Fruit fly (Drosophila melanogaster) Kc167 (cell line): ENCODE results near the gene Vps15.

Experiments
- Myc ChIP-seq: fragments of >200 bp; optimal IDR thresholded peaks from 2 replicates; lab custom pipeline; 2017; ENCODE audit warnings: missing external identifiers
- h ChIP-seq: fragments of >200 bp; optimal IDR thresholded peaks from 3 replicates; lab custom pipeline; 2018; ENCODE audit warnings: missing external identifiers
- insv ChIP-seq: fragments of >200 bp; optimal IDR thresholded peaks from 3 replicates; lab custom pipeline; 2018; ENCODE audit warnings: missing external identifiers
- psq ChIP-seq: fragments of >200 bp; optimal IDR thresholded peaks from 2 replicates; lab custom pipeline; 2017; ENCODE audit warnings: missing external identifiers
- ttk ChIP-seq: sonication (Bioruptor generic); optimal IDR thresholded peaks from 2 replicates; lab custom pipeline; 2017; ENCODE audit warnings: missing external identifiers

- no peak for TF ChIP-seq ttk (lab: Kevin White, UChicago)
- no peak for TF ChIP-seq Myc (lab: Kevin White, UChicago)
- no peak for TF ChIP-seq h
- TF ChIP-seq insv (lab: Kevin White, UChicago) = no peak
- no peak for TF ChIP-seq psq (lab: Kevin White, UChicago)
These were observed 18.3 kb downstream of the Vps15 start for dm6 chr3R:9227330-9227729.
